Fruit fly (Drosophila melanogaster) S2 (cell line): ENCODE data around the gene RNF220.

ENCODE experiments used
- CG8478 ChIP-seq: fragments of >200 bp; optimal IDR thresholded peaks from 2 replicates; lab custom pipeline; 2018
- CTCF ChIP-seq, 2 experiments: fragments of >200 bp; optimal IDR thresholded peaks; 2 replicates each; lab custom pipeline; 2018

DNA sequence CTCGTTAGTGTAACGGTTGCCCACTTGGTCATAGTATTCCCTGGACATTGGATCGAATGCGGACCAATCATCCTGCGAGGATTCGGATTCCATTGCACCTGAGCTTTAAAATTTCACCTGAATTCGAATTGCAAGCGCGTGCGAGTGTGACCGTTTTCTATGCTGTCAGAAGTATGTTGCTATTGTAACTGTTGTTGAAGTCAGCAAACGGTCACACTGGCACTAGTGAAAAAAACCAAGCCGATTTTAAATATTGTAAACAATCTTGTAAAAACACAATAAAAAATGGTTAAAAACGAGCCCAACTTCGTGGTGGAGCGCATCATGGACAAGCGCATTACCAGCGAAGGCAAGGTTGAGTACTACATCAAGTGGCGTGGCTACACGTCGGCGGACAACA lies 19.2 kb upstream of the RNF220 start, which contains the start of the genes vret and HP1c:
- no peak for TF ChIP-seq CG8478 (lab: Kevin White, UChicago)
- TF ChIP-seq CTCF (optimal IDR thresholded peaks at IDR 0.05; lab: Kevin White, UChicago): peak in 1 of 2 experiments; percentile 13
